Fruit fly (Drosophila melanogaster) whole organism, embryonic: ENCODE results near the gene CG5068.

ENCODE experiments used
- ATbp ChIP-seq: fragments of 200-800 bp; sonication (Bioruptor generic); optimal IDR thresholded peaks from 2 replicates; lab custom pipeline; 2017; ENCODE audit warnings: missing biosample characterization, mild to moderate bottlenecking, missing genetic modification characterization, missing genetic modification reagents
- Abd-B ChIP-seq: fragments of 200-800 bp; sonication (Bioruptor generic); optimal IDR thresholded peaks from 2 replicates; lab custom pipeline; 2018; ENCODE audit warnings: missing biosample characterization, mild to moderate bottlenecking, missing genetic modification characterization, moderate library complexity
- Ada2b ChIP-seq: fragments of 200-800 bp; sonication (Bioruptor generic); IDR thresholded peaks from 2 replicates; pipeline ENCODE4 v1.3.6; 2022; ENCODE audit warnings: missing biosample characterization, missing genetic modification characterization
- CG10431 ChIP-seq: fragments of 200-800 bp; sonication (Bioruptor generic); optimal IDR thresholded peaks from 3 replicates; lab custom pipeline; 2018; ENCODE audit warnings: missing biosample characterization, mild to moderate bottlenecking, missing genetic modification characterization
- CG10654 ChIP-seq: fragments of 200-800 bp; sonication (Bioruptor generic); optimal IDR thresholded peaks from 2 replicates; lab custom pipeline; 2016; ENCODE audit warnings: missing biosample characterization, missing genetic modification characterization
- CG12236 ChIP-seq: fragments of 200-800 bp; sonication (Bioruptor generic); optimal IDR thresholded peaks from 2 replicates; lab custom pipeline; 2016; ENCODE audit warnings: missing biosample characterization, missing genetic modification characterization
- CG13624 ChIP-seq: fragments of 200-800 bp; sonication (Bioruptor generic); optimal IDR thresholded peaks from 2 replicates; lab custom pipeline; 2016; ENCODE audit warnings: missing biosample characterization, missing genetic modification characterization
- CG14050 ChIP-seq: fragments of 200-800 bp; sonication (Bioruptor generic); IDR thresholded peaks from 3 replicates; pipeline ENCODE4 v1.3.6; 2022; ENCODE audit warnings: missing biosample characterization, missing genetic modification characterization
- CG16815 ChIP-seq: fragments of 200-800 bp; sonication (Bioruptor generic); optimal IDR thresholded peaks from 3 replicates; lab custom pipeline; 2017; ENCODE audit warnings: missing biosample characterization, mild to moderate bottlenecking, missing genetic modification characterization
- CG17829 ChIP-seq: fragments of 200-800 bp; optimal IDR thresholded peaks from 2 replicates; lab custom pipeline; 2019; ENCODE audit warnings: missing biosample characterization, mild to moderate bottlenecking, missing genetic modification characterization, moderate library complexity
- CG2875 ChIP-seq: fragments of 200-800 bp; sonication (Bioruptor generic); optimal IDR thresholded peaks from 2 replicates; lab custom pipeline; 2017; ENCODE audit warnings: missing biosample characterization, mild to moderate bottlenecking, missing genetic modification characterization, missing genetic modification reagents
- CG6254 ChIP-seq: fragments of 200-800 bp; sonication (Bioruptor generic); optimal IDR thresholded peaks from 3 replicates; lab custom pipeline; 2017; ENCODE audit warnings: mild to moderate bottlenecking, missing biosample characterization, missing genetic modification reagents, missing genetic modification characterization
- CG7987 ChIP-seq: fragments of 200-800 bp; sonication (Bioruptor generic); optimal IDR thresholded peaks from 2 replicates; lab custom pipeline; 2018; ENCODE audit warnings: missing biosample characterization, mild to moderate bottlenecking, missing genetic modification characterization, moderate library complexity
- CG8478 ChIP-seq: fragments of >200 bp; optimal IDR thresholded peaks from 2 replicates; lab custom pipeline; 2018
- CG9727 ChIP-seq: fragments of 200-800 bp; sonication (Bioruptor generic); optimal IDR thresholded peaks from 3 replicates; lab custom pipeline; 2017; ENCODE audit warnings: missing biosample characterization, mild to moderate bottlenecking, missing genetic modification characterization
- Deaf1 ChIP-seq: fragments of 200-800 bp; optimal IDR thresholded peaks from 3 replicates; lab custom pipeline; 2019; ENCODE audit warnings: missing biosample characterization, mild to moderate bottlenecking, missing genetic modification characterization, moderate library complexity
- Dp ChIP-seq: fragments of 200-800 bp; sonication (Bioruptor generic); optimal IDR thresholded peaks from 2 replicates; lab custom pipeline; 2018; ENCODE audit warnings: missing biosample characterization, mild to moderate bottlenecking, missing genetic modification characterization, moderate library complexity
- Ets97D ChIP-seq: fragments of 200-800 bp; sonication (Bioruptor generic); optimal IDR thresholded peaks from 3 replicates; lab custom pipeline; 2016; ENCODE audit warnings: missing biosample characterization, missing genetic modification characterization
- Gsc ChIP-seq: fragments of 200-800 bp; sonication (Bioruptor generic); IDR thresholded peaks from 2 replicates; pipeline ENCODE4 v1.3.6; 2022; ENCODE audit warnings: missing biosample characterization, missing genetic modification characterization
- HHEX ChIP-seq: fragments of 200-800 bp; sonication (Bioruptor generic); optimal IDR thresholded peaks from 3 replicates; lab custom pipeline; 2017; ENCODE audit warnings: missing biosample characterization, mild to moderate bottlenecking, missing genetic modification characterization, missing genetic modification reagents
- HLH54F ChIP-seq: fragments of 200-800 bp; sonication (Bioruptor generic); optimal IDR thresholded peaks from 3 replicates; lab custom pipeline; 2016; ENCODE audit warnings: missing biosample characterization, missing genetic modification characterization
- Hr3 ChIP-seq: fragments of 200-800 bp; sonication (Bioruptor generic); optimal IDR thresholded peaks from 3 replicates; lab custom pipeline; 2016; ENCODE audit warnings: missing biosample characterization, missing genetic modification characterization
- Hr78 ChIP-seq, 2 experiments: fragments of 200-800 bp in 1 of 2; fragments of >200 bp in 1 of 2; sonication (Bioruptor generic) in 1 of 2; optimal IDR thresholded peaks; 2 replicates each; lab custom pipeline; 2017 to 2019; ENCODE audit warnings: missing biosample characterization in 2 of 2, missing genetic modification characterization in 2 of 2, mild to moderate bottlenecking in 1 of 2, moderate library complexity in 1 of 2
- Lim3 ChIP-seq: fragments of 200-800 bp; sonication (Bioruptor generic); IDR thresholded peaks from 2 replicates; pipeline ENCODE4 v1.3.6; 2022; ENCODE audit warnings: missing biosample characterization, missing genetic modification characterization
- NC2α ChIP-seq: fragments of 200-800 bp; sonication (Bioruptor generic); optimal IDR thresholded peaks from 2 replicates; lab custom pipeline; 2016; ENCODE audit warnings: missing biosample characterization, missing genetic modification characterization
- NFAT ChIP-seq: fragments of 200-800 bp; sonication (Bioruptor generic); IDR thresholded peaks from 2 replicates; pipeline ENCODE4 v1.3.6; 2022; ENCODE audit warnings: missing biosample characterization, missing genetic modification characterization
- Nf-YB ChIP-seq: fragments of 200-800 bp; sonication (Bioruptor generic); optimal IDR thresholded peaks from 3 replicates; lab custom pipeline; 2019; ENCODE audit warnings: missing biosample characterization, mild to moderate bottlenecking, missing genetic modification characterization, moderate library complexity
- Tbp ChIP-seq: fragments of >200 bp; optimal IDR thresholded peaks from 2 replicates; lab custom pipeline; 2018; ENCODE audit warnings: missing biosample characterization, missing genetic modification characterization
- Trl ChIP-seq, 3 experiments: fragments of >200 bp in 2 of 3; fragments of 200-800 bp in 1 of 3; sonication (Bioruptor generic) in 1 of 3; optimal IDR thresholded peaks; 2 replicates in 1 of 3; 3 replicates in 2 of 3; lab custom pipeline; 2016 to 2017; ENCODE audit warnings: missing biosample characterization in 1 of 3, missing genetic modification characterization in 1 of 3
- Usf ChIP-seq: fragments of 200-800 bp; sonication (Bioruptor generic); optimal IDR thresholded peaks from 2 replicates; lab custom pipeline; 2017; ENCODE audit warnings: missing genotype, missing biosample characterization, missing genetic modification characterization
- ab ChIP-seq: fragments of 200-800 bp; sonication (Bioruptor generic); optimal IDR thresholded peaks from 2 replicates; lab custom pipeline; 2016; ENCODE audit warnings: missing biosample characterization, missing genetic modification characterization
- ap ChIP-seq: fragments of 200-800 bp; sonication (Bioruptor generic); IDR thresholded peaks from 2 replicates; pipeline ENCODE4 v1.3.6; 2022; ENCODE audit warnings: missing biosample characterization, missing genetic modification characterization
- ara ChIP-seq: fragments of 200-800 bp; sonication (Bioruptor generic); IDR thresholded peaks from 2 replicates; pipeline ENCODE4 v1.3.6; 2022; ENCODE audit warnings: missing biosample characterization, missing genetic modification characterization
- bcd ChIP-seq: fragments of 200-800 bp; sonication (Bioruptor generic); optimal IDR thresholded peaks from 2 replicates; lab custom pipeline; 2017; ENCODE audit warnings: missing biosample characterization, mild to moderate bottlenecking, missing genetic modification characterization
- bsh ChIP-seq, 2 experiments: fragments of 200-800 bp; sonication (Bioruptor generic); optimal IDR thresholded peaks; 2 replicates each; lab custom pipeline; 2017 to 2018; ENCODE audit warnings: mild to moderate bottlenecking in 2 of 2, missing biosample characterization in 2 of 2, missing genetic modification characterization in 2 of 2, moderate library complexity in 1 of 2
- cg ChIP-seq: fragments of 200-800 bp; sonication (Bioruptor generic); optimal IDR thresholded peaks from 3 replicates; lab custom pipeline; 2019; ENCODE audit warnings: missing biosample characterization, mild to moderate bottlenecking, missing genetic modification characterization, moderate library complexity
- esg ChIP-seq: fragments of 200-800 bp; sonication (Bioruptor generic); conservative IDR thresholded peaks from 2 replicates; pipeline ENCODE4 v1.3.6; 2022; ENCODE audit warnings: missing biosample characterization, missing genetic modification characterization
- ewg ChIP-seq: fragments of 200-800 bp; sonication (Bioruptor generic); optimal IDR thresholded peaks from 3 replicates; lab custom pipeline; 2017; ENCODE audit warnings: mild to moderate bottlenecking, missing biosample characterization, missing genetic modification reagents, missing genetic modification characterization
- eyg ChIP-seq: fragments of 200-800 bp; sonication (Bioruptor generic); optimal IDR thresholded peaks from 3 replicates; lab custom pipeline; 2016; ENCODE audit warnings: missing biosample characterization, missing genetic modification characterization
- fru ChIP-seq: fragments of >200 bp; optimal IDR thresholded peaks from 2 replicates; lab custom pipeline; 2017
- gsb-n ChIP-seq: fragments of 200-800 bp; sonication (Bioruptor generic); optimal IDR thresholded peaks from 3 replicates; lab custom pipeline; 2018; ENCODE audit warnings: missing biosample characterization, mild to moderate bottlenecking, missing genetic modification characterization
- ham ChIP-seq: fragments of 200-800 bp; sonication (Bioruptor generic); IDR thresholded peaks from 2 replicates; pipeline ENCODE4 v1.3.6; 2022; ENCODE audit warnings: missing biosample characterization, missing genetic modification characterization
- jigr1 ChIP-seq: fragments of 200-800 bp; sonication (Bioruptor generic); IDR thresholded peaks from 3 replicates; pipeline ENCODE4 v1.3.6; 2022; ENCODE audit warnings: missing biosample characterization, missing genetic modification characterization
- jumu ChIP-seq: fragments of 200-800 bp; sonication (Bioruptor generic); optimal IDR thresholded peaks from 3 replicates; lab custom pipeline; 2016; ENCODE audit warnings: missing biosample characterization, missing genetic modification characterization
- klu ChIP-seq: fragments of 200-800 bp; sonication (Bioruptor generic); IDR thresholded peaks from 2 replicates; pipeline ENCODE4 v1.3.6; 2022; ENCODE audit warnings: missing biosample characterization, missing genetic modification characterization
- nau ChIP-seq: fragments of 200-800 bp; sonication (Bioruptor generic); optimal IDR thresholded peaks from 3 replicates; lab custom pipeline; 2017; ENCODE audit warnings: missing biosample characterization, mild to moderate bottlenecking, missing genetic modification characterization, missing genetic modification reagents
- phol ChIP-seq: fragments of 200-800 bp; sonication (Bioruptor generic); optimal IDR thresholded peaks from 3 replicates; lab custom pipeline; 2018; ENCODE audit warnings: missing biosample characterization, mild to moderate bottlenecking, missing genetic modification characterization, moderate library complexity
- run ChIP-seq: fragments of 200-800 bp; sonication (Bioruptor generic); optimal IDR thresholded peaks from 3 replicates; lab custom pipeline; 2018; ENCODE audit warnings: missing biosample characterization, mild to moderate bottlenecking, missing genetic modification characterization
- tna ChIP-seq: fragments of 200-800 bp; sonication (Bioruptor generic); IDR thresholded peaks from 2 replicates; pipeline ENCODE4 v1.3.6; 2022; ENCODE audit warnings: missing biosample characterization, missing genetic modification characterization; ENCODE audit not compliant: partially characterized antibody
- toy ChIP-seq: fragments of 200-800 bp; sonication (Bioruptor generic); IDR thresholded peaks from 2 replicates; pipeline ENCODE4 v1.3.6; 2022; ENCODE audit warnings: missing biosample characterization, missing genetic modification characterization
- twi ChIP-seq: fragments of 200-800 bp; optimal IDR thresholded peaks from 2 replicates; lab custom pipeline; 2019; ENCODE audit warnings: missing biosample characterization, mild to moderate bottlenecking, missing genetic modification characterization, moderate library complexity
- tx ChIP-seq: fragments of 200-800 bp; sonication (Bioruptor generic); optimal IDR thresholded peaks from 2 replicates; lab custom pipeline; 2016; ENCODE audit warnings: missing biosample characterization, missing genetic modification characterization

Gene CG5068

DNA sequence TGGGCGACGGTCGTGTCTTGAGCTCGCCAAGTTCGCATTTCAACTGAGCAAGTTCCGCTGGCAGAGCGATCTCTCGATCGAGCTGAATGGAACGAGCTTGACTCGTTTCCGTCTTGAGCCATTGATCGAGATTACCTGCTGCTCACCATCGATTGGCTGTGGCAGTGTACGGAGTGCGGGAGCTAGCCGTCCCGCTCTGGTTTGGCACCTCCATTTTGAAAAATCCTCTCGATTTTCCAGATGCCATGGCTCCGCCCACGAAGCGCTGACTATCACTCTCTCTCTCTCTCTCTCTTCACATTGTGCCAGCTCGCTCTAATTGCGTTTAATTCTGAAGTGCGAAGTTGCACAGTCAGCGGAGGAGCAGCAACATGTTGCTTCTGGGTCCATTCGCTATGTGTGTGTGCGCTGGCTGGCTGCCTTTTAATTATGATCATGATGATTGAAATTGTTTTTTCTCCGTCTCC lies 32.7 kb downstream of the CG5068 start, which contains the start of gene Doc2 (continued):
- TF ChIP-seq eyg, result no peak
- TF ChIP-seq NC2α (GFP tag; lab: Kevin White, UChicago), result no peak
- peak; percentile 80 for TF ChIP-seq CG8478 (lab: Kevin White, UChicago)
- TF ChIP-seq Abd-B (GFP tag; lab: Kevin White, UChicago), result no peak
- TF ChIP-seq CG9727, result no peak
- peak; percentile 99 for TF ChIP-seq Nf-YB (GFP tag; lab: Kevin White, UChicago)
- peak; percentile 34 to 49 for TF ChIP-seq Trl (optimal IDR thresholded peaks at IDR 0.05; lab: Kevin White, UChicago)
- no peak for TF ChIP-seq Trl (GFP tag; optimal IDR thresholded peaks at IDR 0.05; lab: Kevin White, UChicago)
- no peak for TF ChIP-seq HLH54F (GFP tag; lab: Kevin White, UChicago)
- no peak for TF ChIP-seq CG13624 (GFP tag; lab: Kevin White, UChicago)
- TF ChIP-seq bsh (GFP tag; optimal IDR thresholded peaks at IDR 0.05; lab: Kevin White, UChicago), result no peak
- TF ChIP-seq gsb-n (tag; lab: Kevin White, UChicago), result no peak
- no peak for TF ChIP-seq CG7987
- no peak for TF ChIP-seq toy (GFP tag; lab: Robert Waterston, UW)
- TF ChIP-seq Deaf1 (tag; lab: Kevin White, UChicago), result peak; percentile 33
- no peak for TF ChIP-seq Hr78 (GFP tag; optimal IDR thresholded peaks at IDR 0.05; lab: Kevin White, UChicago)
- TF ChIP-seq CG10431 (GFP tag; lab: Kevin White, UChicago), result no peak
- TF ChIP-seq Usf (GFP tag; lab: Kevin White, UChicago), result no peak
- TF ChIP-seq HHEX (GFP tag; lab: Kevin White, UChicago), result no peak
- peak; percentile 30 for TF ChIP-seq CG17829 (tag; lab: Kevin White, UChicago)
- TF ChIP-seq ab (GFP tag; lab: Kevin White, UChicago), result no peak
- TF ChIP-seq Ada2b (GFP tag; lab: Robert Waterston, UW), result no peak
- TF ChIP-seq Lim3 (GFP tag; lab: Robert Waterston, UW), result no peak
- TF ChIP-seq ara, result no peak
- TF ChIP-seq jigr1 (GFP tag; lab: Robert Waterston, UW), result no peak
- no peak for TF ChIP-seq tx (GFP tag; lab: Kevin White, UChicago)
- TF ChIP-seq run (tag; lab: Kevin White, UChicago), result no peak
- no peak for TF ChIP-seq CG12236 (GFP tag; lab: Kevin White, UChicago)
- no peak for TF ChIP-seq Gsc (GFP tag; lab: Robert Waterston, UW)
- no peak for TF ChIP-seq Hr3
- TF ChIP-seq CG10654, result no peak
- no peak for TF ChIP-seq fru (lab: Kevin White, UChicago)
- peak; percentile 44 for TF ChIP-seq cg
- TF ChIP-seq ap, result no peak
- no peak for TF ChIP-seq ewg (GFP tag; lab: Kevin White, UChicago)
- no peak for TF ChIP-seq Dp (GFP tag; lab: Kevin White, UChicago)
- no peak for TF ChIP-seq Ets97D (GFP tag; lab: Kevin White, UChicago)
- no peak for TF ChIP-seq CG14050 (GFP tag; lab: Robert Waterston, UW)
- no peak for TF ChIP-seq nau (GFP tag; lab: Kevin White, UChicago)
- no peak for TF ChIP-seq jumu
- TF ChIP-seq bcd, result no peak
- no peak for TF ChIP-seq NFAT (GFP tag; lab: Robert Waterston, UW)
- no peak for TF ChIP-seq tna (GFP tag; lab: Robert Waterston, UW)
- TF ChIP-seq ham (GFP tag; lab: Robert Waterston, UW), result no peak
- TF ChIP-seq CG2875 (GFP tag; lab: Kevin White, UChicago), result no peak
- no peak for TF ChIP-seq klu (GFP tag; lab: Robert Waterston, UW)
- TF ChIP-seq esg (GFP tag; lab: Robert Waterston, UW), result no peak
- TF ChIP-seq twi (tag; lab: Kevin White, UChicago), result peak; percentile 4
- TF ChIP-seq CG16815 (GFP tag; lab: Kevin White, UChicago), result no peak
- no peak for TF ChIP-seq CG6254 (GFP tag; lab: Kevin White, UChicago)
- no peak for TF ChIP-seq Tbp (GFP tag; lab: Kevin White, UChicago)
- no peak for TF ChIP-seq ATbp (GFP tag; lab: Kevin White, UChicago)
- TF ChIP-seq phol (tag; lab: Kevin White, UChicago), result peak; percentile 58
